Worm (Caenorhabditis elegans) whole organism, L4/young adult: ENCODE data around the gene mrt-2.

Experiments
- W03F9.2 ChIP-seq: fragments of 150-350 bp; optimal IDR thresholded peaks from 2 replicates; lab custom pipeline; 2014; ENCODE audit warnings: missing biosample characterization, missing genetic modification characterization
- dao-5 ChIP-seq: sonication (generic microtip); optimal IDR thresholded peaks from 2 replicates; lab custom pipeline; 2016; ENCODE audit warnings: missing genotype, missing genetic modification characterization, moderate library complexity, missing compliant biosample characterization
- him-1 ChIP-seq: sonication (generic microtip); optimal IDR thresholded peaks from 2 replicates; lab custom pipeline; 2016; ENCODE audit warnings: missing genotype, missing genetic modification reagents, missing genetic modification characterization, missing compliant biosample characterization

Gene mrt-2

ce11 chrIII:11746718-11747117, at the start of gene mrt-2:
TSS of gene mrt-2 (plus strand) at chrIII:11746766.
- TF ChIP-seq him-1 (tag; lab: Kevin White, UChicago) (peak; percentile 11), dao-5 (tag; lab: Kevin White, UChicago) (no peak), W03F9.2 (tag; lab: Kevin White, UChicago) (peak; percentile 46)

ce11 chrIII:11698569-11698968, 48.0 kb upstream of the mrt-2 start, which contains the start of gene Y41C4A.7:
TSS of gene Y41C4A.7 (plus strand) at chrIII:11698869.
- TF ChIP-seq him-1 (tag; lab: Kevin White, UChicago) (no peak), dao-5 (tag; lab: Kevin White, UChicago) (no peak), W03F9.2 (tag; lab: Kevin White, UChicago) (no peak)

- TF ChIP-seq dao-5 (tag; lab: Kevin White, UChicago) (no peak), W03F9.2 (tag; lab: Kevin White, UChicago) (no peak), him-1 (tag; lab: Kevin White, UChicago) (no peak)
These were observed 46.6 kb upstream of the mrt-2 start, which contains the start of gene pqn-84 for ce11 chrIII:11699959-11700358. TSS of gene pqn-84 (plus strand) at chrIII:11700259.

- TF ChIP-seq W03F9.2 (tag; lab: Kevin White, UChicago), result no peak
- TF ChIP-seq him-1 (tag; lab: Kevin White, UChicago), result no peak
- TF ChIP-seq dao-5 (tag; lab: Kevin White, UChicago), result no peak
These were observed 44.7 kb upstream of the mrt-2 start for ce11 chrIII:11701863-11702262.

ce11 chrIII:11703006-11703775, 43.4 kb upstream of the mrt-2 start:
- no peak for TF ChIP-seq dao-5 (tag; lab: Kevin White, UChicago)

- TF ChIP-seq dao-5 (tag; lab: Kevin White, UChicago), result no peak
- no peak for TF ChIP-seq W03F9.2 (tag; lab: Kevin White, UChicago)
- no peak for TF ChIP-seq him-1 (tag; lab: Kevin White, UChicago)
These were observed 42.8 kb upstream of the mrt-2 start, which contains the start of gene col-95 for ce11 chrIII:11703776-11704093. TSS of gene col-95 (plus strand) at chrIII:11703994.

- TF ChIP-seq dao-5 (tag; lab: Kevin White, UChicago), result no peak
- no peak for TF ChIP-seq W03F9.2 (tag; lab: Kevin White, UChicago)
- no peak for TF ChIP-seq him-1 (tag; lab: Kevin White, UChicago)
These were observed 42.1 kb upstream of the mrt-2 start for ce11 chrIII:11704377-11704978.

ce11 chrIII:11705930-11706329, 40.6 kb upstream of the mrt-2 start:
- TF ChIP-seq dao-5 (tag; lab: Kevin White, UChicago) (no peak), him-1 (tag; lab: Kevin White, UChicago) (no peak), W03F9.2 (tag; lab: Kevin White, UChicago) (no peak)

ce11 chrIII:11706665-11707064, 39.9 kb upstream of the mrt-2 start, which contains the start of gene col-96:
TSS of gene col-96 (minus strand) at chrIII:11706765.
- TF ChIP-seq dao-5 (tag; lab: Kevin White, UChicago) (no peak), W03F9.2 (tag; lab: Kevin White, UChicago) (no peak), him-1 (tag; lab: Kevin White, UChicago) (no peak)

- TF ChIP-seq dao-5 (tag; lab: Kevin White, UChicago) (no peak), him-1 (tag; lab: Kevin White, UChicago) (no peak), W03F9.2 (tag; lab: Kevin White, UChicago) (no peak)
These were observed 37.8 kb upstream of the mrt-2 start, which contains the start of gene Y41C4A.8 for ce11 chrIII:11708722-11709121. TSS of gene Y41C4A.8 (minus strand) at chrIII:11708822.

ce11 chrIII:11718548-11718947, 28.0 kb upstream of the mrt-2 start, which contains the start of gene Y41C4A.9:
TSS of gene Y41C4A.9 (minus strand) at chrIII:11718645.
- TF ChIP-seq him-1 (tag; lab: Kevin White, UChicago), result no peak
- no peak for TF ChIP-seq dao-5 (tag; lab: Kevin White, UChicago)
- TF ChIP-seq W03F9.2 (tag; lab: Kevin White, UChicago), result no peak

- TF ChIP-seq dao-5 (tag; lab: Kevin White, UChicago) (no peak), W03F9.2 (tag; lab: Kevin White, UChicago) (no peak), him-1 (tag; lab: Kevin White, UChicago) (no peak)
These were observed 27.1 kb upstream of the mrt-2 start, which contains the start of the genes elb-1 and Y41C4A.11 for ce11 chrIII:11719400-11719875. TSS of gene elb-1 (minus strand) at chrIII:11719450. TSS of gene Y41C4A.11 (plus strand) at chrIII:11719860.

ce11 chrIII:11721405-11721804, 25.2 kb upstream of the mrt-2 start, which contains the start of gene Y41C4A.32:
TSS of gene Y41C4A.32 (plus strand) at chrIII:11721706.
- TF ChIP-seq him-1 (tag; lab: Kevin White, UChicago) (no peak), W03F9.2 (tag; lab: Kevin White, UChicago) (no peak), dao-5 (tag; lab: Kevin White, UChicago) (no peak)
